Worm (Caenorhabditis elegans) whole organism, L1 larva: ENCODE data around the gene spc-2.

Experiments
- C04F5.9 ChIP-seq: sonication (generic microtip); optimal IDR thresholded peaks from 2 replicates; lab custom pipeline; 2016; ENCODE audit warnings: missing genetic modification characterization, missing compliant biosample characterization
- C16A3.4 ChIP-seq: fragments of 150-350 bp; optimal IDR thresholded peaks from 2 replicates; lab custom pipeline; 2014; ENCODE audit warnings: missing biosample characterization, missing genetic modification characterization
- C34B4.2 ChIP-seq: sonication (generic microtip); optimal IDR thresholded peaks from 2 replicates; lab custom pipeline; 2017; ENCODE audit warnings: mild to moderate bottlenecking, missing genetic modification characterization, missing compliant biosample characterization
- Y116A8C.19 ChIP-seq: sonication (generic microtip); optimal IDR thresholded peaks from 2 replicates; lab custom pipeline; 2016; ENCODE audit warnings: missing compliant biosample characterization, missing genetic modification characterization, borderline replicate concordance
- aha-1 ChIP-seq: fragments of 150-350 bp; optimal IDR thresholded peaks from 2 replicates; lab custom pipeline; 2014; ENCODE audit warnings: missing biosample characterization, missing genetic modification characterization
- alr-1 ChIP-seq: fragments of 200-800 bp; sonication (Bioruptor generic); optimal IDR thresholded peaks from 2 replicates; lab custom pipeline; 2018; ENCODE audit warnings: borderline replicate concordance, mild to moderate bottlenecking, missing genetic modification characterization, missing compliant biosample characterization
- aly-2 ChIP-seq: fragments of 150-350 bp; optimal IDR thresholded peaks from 2 replicates; lab custom pipeline; 2014; ENCODE audit warnings: missing biosample characterization, missing genetic modification characterization
- ama-1 ChIP-seq: fragments of 150-350 bp; optimal IDR thresholded peaks from 2 replicates; lab custom pipeline; 2014
- blmp-1 ChIP-seq: fragments of 150-350 bp; optimal IDR thresholded peaks from 2 replicates; lab custom pipeline; 2014; ENCODE audit warnings: missing biosample characterization, missing genetic modification characterization
- ceh-88 ChIP-seq: fragments of 200-800 bp; sonication (Bioruptor generic); IDR thresholded peaks from 2 replicates; pipeline ENCODE4 v1.3.6; 2022; ENCODE audit warnings: missing genetic modification characterization, missing compliant biosample characterization
- ceh-90 ChIP-seq: sonication (generic microtip); optimal IDR thresholded peaks from 2 replicates; lab custom pipeline; 2016; ENCODE audit warnings: missing genetic modification characterization, missing compliant biosample characterization
- ces-1 ChIP-seq: fragments of 150-350 bp; optimal IDR thresholded peaks from 2 replicates; lab custom pipeline; 2014; ENCODE audit warnings: missing biosample characterization, missing genetic modification reagents, missing genetic modification characterization
- dpl-1 ChIP-seq, 3 experiments: fragments of 150-350 bp in 2 of 3; sonication (generic microtip) in 1 of 3; optimal IDR thresholded peaks; 2 replicates each; lab custom pipeline; 2014 to 2017; ENCODE audit warnings: missing biosample characterization in 3 of 3, missing genetic modification characterization in 3 of 3, missing genetic modification reagents in 3 of 3
- dsc-1 ChIP-seq: sonication (generic microtip); optimal IDR thresholded peaks from 2 replicates; lab custom pipeline; 2016; ENCODE audit warnings: mild to moderate bottlenecking, missing genetic modification characterization, missing compliant biosample characterization
- efl-1 ChIP-seq, 4 experiments: fragments of 150-350 bp; optimal IDR thresholded peaks in 3 of 4; peaks in 1 of 4; 1 replicate in 1 of 4; 2 replicates in 3 of 4; lab custom pipeline; 2014; ENCODE audit warnings: missing biosample characterization in 2 of 4, missing genetic modification characterization in 2 of 4, missing genetic modification reagents in 2 of 4
- efl-3 ChIP-seq: fragments of 200-800 bp; sonication (Bioruptor generic); optimal IDR thresholded peaks from 2 replicates; lab custom pipeline; 2018; ENCODE audit warnings: mild to moderate bottlenecking, missing genetic modification characterization, missing compliant biosample characterization
- egl-13 ChIP-seq: sonication (generic microtip); optimal IDR thresholded peaks from 2 replicates; lab custom pipeline; 2016; ENCODE audit warnings: missing genotype, missing genetic modification reagents, missing genetic modification characterization, missing compliant biosample characterization
- elt-2 ChIP-seq: sonication (generic microtip); optimal IDR thresholded peaks from 2 replicates; lab custom pipeline; 2016; ENCODE audit warnings: missing genetic modification characterization, mild to moderate bottlenecking, inconsistent platforms, missing compliant biosample characterization, missing genetic modification reagents
- ets-5 ChIP-seq: fragments of 200-800 bp; sonication (Bioruptor generic); IDR thresholded peaks from 2 replicates; pipeline ENCODE4 v1.3.6; 2022; ENCODE audit warnings: missing genetic modification characterization, missing compliant biosample characterization
- fkh-10 ChIP-seq: sonication (generic microtip); optimal IDR thresholded peaks from 2 replicates; lab custom pipeline; 2017; ENCODE audit warnings: missing biosample characterization, missing genetic modification reagents, missing genetic modification characterization
- fkh-8 ChIP-seq: sonication (generic microtip); optimal IDR thresholded peaks from 2 replicates; lab custom pipeline; 2016; ENCODE audit warnings: mild to moderate bottlenecking, missing genetic modification characterization, missing compliant biosample characterization
- irx-1 ChIP-seq: sonication (generic microtip); optimal IDR thresholded peaks from 2 replicates; lab custom pipeline; 2016; ENCODE audit warnings: missing genetic modification characterization, missing compliant biosample characterization
- lin-13 ChIP-seq: fragments of 150-350 bp; optimal IDR thresholded peaks from 2 replicates; lab custom pipeline; 2014; ENCODE audit warnings: missing biosample characterization, missing genetic modification reagents, missing genetic modification characterization
- lin-14 ChIP-seq: fragments of 200-800 bp; sonication (Bioruptor generic); optimal IDR thresholded peaks from 2 replicates; lab custom pipeline; 2018; ENCODE audit warnings: mild to moderate bottlenecking, missing genetic modification characterization, moderate library complexity, missing compliant biosample characterization
- lin-15B ChIP-seq: fragments of 150-350 bp; sonication (generic microtip); optimal IDR thresholded peaks from 3 replicates; lab custom pipeline; 2014; ENCODE audit warnings: missing biosample characterization, missing genetic modification characterization
- lin-39 ChIP-seq: fragments of 150-350 bp; optimal IDR thresholded peaks from 2 replicates; lab custom pipeline; 2014; ENCODE audit warnings: missing biosample characterization, missing genetic modification reagents, missing genetic modification characterization
- lir-3 ChIP-seq: sonication (generic microtip); optimal IDR thresholded peaks from 2 replicates; lab custom pipeline; 2016; ENCODE audit warnings: mild to moderate bottlenecking, missing genetic modification characterization, moderate library complexity, missing compliant biosample characterization; ENCODE audit not compliant: poor library complexity
- mef-2 ChIP-seq: fragments of 150-350 bp; optimal IDR thresholded peaks from 2 replicates; lab custom pipeline; 2014; ENCODE audit warnings: missing biosample characterization, missing genetic modification characterization
- nhr-11 ChIP-seq: fragments of 150-350 bp; optimal IDR thresholded peaks from 2 replicates; lab custom pipeline; 2014; ENCODE audit warnings: missing biosample characterization, missing genetic modification characterization
- nhr-20 ChIP-seq: sonication (generic microtip); optimal IDR thresholded peaks from 2 replicates; lab custom pipeline; 2016; ENCODE audit warnings: mild to moderate bottlenecking, missing genetic modification characterization, missing compliant biosample characterization
- nhr-237 ChIP-seq: fragments of 150-350 bp; optimal IDR thresholded peaks from 2 replicates; lab custom pipeline; 2014; ENCODE audit warnings: missing biosample characterization, missing genetic modification characterization
- nhr-47 ChIP-seq: sonication (generic microtip); optimal IDR thresholded peaks from 2 replicates; lab custom pipeline; 2016; ENCODE audit warnings: mild to moderate bottlenecking, missing genetic modification characterization, moderate library complexity, missing compliant biosample characterization
- nhr-71 ChIP-seq: sonication (generic microtip); optimal IDR thresholded peaks from 2 replicates; lab custom pipeline; 2016; ENCODE audit warnings: mild to moderate bottlenecking, missing genetic modification characterization, moderate library complexity, missing compliant biosample characterization
- nhr-77 ChIP-seq: fragments of 150-350 bp; optimal IDR thresholded peaks from 2 replicates; lab custom pipeline; 2014; ENCODE audit warnings: missing biosample characterization, missing genetic modification characterization
- pax-3 ChIP-seq: fragments of 200-800 bp; sonication (Bioruptor generic); optimal IDR thresholded peaks from 2 replicates; lab custom pipeline; 2018; ENCODE audit warnings: mild to moderate bottlenecking, missing genetic modification characterization, moderate library complexity, missing compliant biosample characterization
- pqm-1 ChIP-seq: sonication (generic microtip); optimal IDR thresholded peaks from 3 replicates; lab custom pipeline; 2017; ENCODE audit warnings: missing biosample characterization, missing genetic modification characterization
- rnt-1 ChIP-seq: sonication (generic microtip); optimal IDR thresholded peaks from 2 replicates; lab custom pipeline; 2016; ENCODE audit warnings: mild to moderate bottlenecking, missing genetic modification characterization, moderate library complexity, missing compliant biosample characterization
- snu-23 ChIP-seq: sonication (generic microtip); optimal IDR thresholded peaks from 2 replicates; lab custom pipeline; 2016; ENCODE audit warnings: missing genetic modification characterization, missing compliant biosample characterization
- sox-4 ChIP-seq: sonication (generic microtip); optimal IDR thresholded peaks from 2 replicates; lab custom pipeline; 2016; ENCODE audit warnings: missing genetic modification characterization, missing compliant biosample characterization
- sptf-1 ChIP-seq: fragments of 150-350 bp; optimal IDR thresholded peaks from 2 replicates; lab custom pipeline; 2014; ENCODE audit warnings: missing biosample characterization, missing genetic modification characterization
- tlp-1 ChIP-seq: fragments of 150-350 bp; optimal IDR thresholded peaks from 2 replicates; lab custom pipeline; 2014; ENCODE audit warnings: missing biosample characterization, missing genetic modification characterization
- unc-130 ChIP-seq: fragments of 150-350 bp; optimal IDR thresholded peaks from 2 replicates; lab custom pipeline; 2017; ENCODE audit warnings: missing biosample characterization, missing genetic modification characterization, inconsistent platforms
- unc-86 ChIP-seq: sonication (generic microtip); optimal IDR thresholded peaks from 2 replicates; lab custom pipeline; 2016; ENCODE audit warnings: missing genetic modification characterization, missing compliant biosample characterization
- xbp-1 ChIP-seq: sonication (generic microtip); optimal IDR thresholded peaks from 2 replicates; lab custom pipeline; 2016; ENCODE audit warnings: missing genetic modification characterization, missing compliant biosample characterization
- zag-1 ChIP-seq: fragments of 150-350 bp; optimal IDR thresholded peaks from 2 replicates; lab custom pipeline; 2014; ENCODE audit warnings: missing biosample characterization, missing genetic modification characterization
- zip-4 ChIP-seq: fragments of 200-800 bp; sonication (Bioruptor generic); optimal IDR thresholded peaks from 2 replicates; lab custom pipeline; 2018; ENCODE audit warnings: mild to moderate bottlenecking, missing genetic modification characterization, moderate library complexity, missing compliant biosample characterization
- ztf-11 ChIP-seq, 2 experiments: sonication (generic microtip); optimal IDR thresholded peaks; 2 replicates each; lab custom pipeline; 2016 to 2017; ENCODE audit warnings: missing genetic modification characterization in 2 of 2, missing biosample characterization in 1 of 2, missing compliant biosample characterization in 1 of 2
- ztf-4 ChIP-seq: fragments of 150-350 bp; optimal IDR thresholded peaks from 2 replicates; lab custom pipeline; 2014; ENCODE audit warnings: missing biosample characterization, missing genetic modification characterization

The spc-2 gene

ce11 chrIII:8137777-8138176 lies 43.9 kb upstream of the spc-2 start, which contains the start of gene hsp-12.2:
TSS of gene hsp-12.2 (plus strand) at chrIII:8138077.
- TF ChIP-seq elt-2 (tag; lab: Kevin White, UChicago) (no peak), aly-2 (no peak), efl-1 (optimal IDR thresholded peaks at IDR 0.05; lab: Kevin White, UChicago) (no peak), efl-1 (GFP tag; optimal IDR thresholded peaks at IDR 0.05 in 1 of 2; lab: Kevin White, UChicago) (peak in 1 of 2 experiments; percentile 68)

ce11 chrIII:8142217-8142616 lies 39.5 kb upstream of the spc-2 start:
- TF ChIP-seq unc-86 = no peak
- no peak for TF ChIP-seq lin-39 (tag; lab: Kevin White, UChicago)
- TF ChIP-seq C04F5.9 (tag; lab: Kevin White, UChicago) = no peak
- no peak for TF ChIP-seq irx-1
- TF ChIP-seq dsc-1 (tag; lab: Kevin White, UChicago) = no peak
- TF ChIP-seq C34B4.2 (tag; lab: Kevin White, UChicago) = no peak
- no peak for TF ChIP-seq egl-13 (tag; lab: Kevin White, UChicago)
- no peak for TF ChIP-seq pax-3 (tag; lab: Kevin White, UChicago)
- TF ChIP-seq Y116A8C.19 (tag; lab: Kevin White, UChicago) = no peak
- no peak for TF ChIP-seq alr-1 (tag; lab: Kevin White, UChicago)
- TF ChIP-seq zip-4 (GFP tag; lab: Kevin White, UChicago) = no peak
- TF ChIP-seq ces-1 (GFP tag; lab: Kevin White, UChicago) = no peak
- no peak for TF ChIP-seq rnt-1

ce11 chrIII:8144574-8145065 lies 37.1 kb upstream of the spc-2 start, which contains the start of the genes C14B9.8 and mrpl-18:
TSS of gene C14B9.8 (minus strand) at chrIII:8144629.
TSS of gene mrpl-18 (plus strand) at chrIII:8145015.
- TF ChIP-seq fkh-8 (tag; lab: Kevin White, UChicago) (peak; percentile 73), lir-3 (tag; lab: Kevin White, UChicago) (peak; percentile 95), alr-1 (tag; lab: Kevin White, UChicago) (no peak), sox-4 (tag; lab: Kevin White, UChicago) (peak; percentile 78), dpl-1 (GFP tag; optimal IDR thresholded peaks at IDR 0.05; lab: Kevin White, UChicago) (peak; percentile 54 to 71 (median 69)), ceh-90 (tag; lab: Kevin White, UChicago) (peak; percentile 93), nhr-237 (tag; lab: Kevin White, UChicago) (no peak), ztf-4 (tag; lab: Kevin White, UChicago) (no peak), elt-2 (tag; lab: Kevin White, UChicago) (peak; percentile 47), xbp-1 (peak; percentile 80), zag-1 (tag; lab: Kevin White, UChicago) (no peak), C16A3.4 (tag; lab: Kevin White, UChicago) (peak; percentile 29), efl-3 (GFP tag; lab: Kevin White, UChicago) (no peak), lin-15B (tag; lab: Kevin White, UChicago) (peak; percentile 48), nhr-77 (no peak), lin-13 (GFP tag; lab: Kevin White, UChicago) (peak; percentile 50), blmp-1 (tag; lab: Kevin White, UChicago) (no peak), ets-5 (GFP tag; lab: Robert Waterston, UW) (no peak), snu-23 (GFP tag; lab: Kevin White, UChicago) (peak; percentile 73), sptf-1 (tag; lab: Kevin White, UChicago) (no peak), nhr-47 (tag; lab: Kevin White, UChicago) (peak; percentile 88), Y116A8C.19 (tag; lab: Kevin White, UChicago) (peak; percentile 63), egl-13 (tag; lab: Kevin White, UChicago) (peak; percentile 81), nhr-11 (tag; lab: Kevin White, UChicago) (no peak), nhr-71 (tag; lab: Kevin White, UChicago) (peak; percentile 87), pqm-1 (tag; lab: Kevin White, UChicago) (no peak), ama-1 (no peak), aly-2 (peak; percentile 22), tlp-1 (tag; lab: Kevin White, UChicago) (no peak), nhr-20 (tag; lab: Kevin White, UChicago) (peak; percentile 67), mef-2 (tag; lab: Kevin White, UChicago) (no peak), lin-14 (GFP tag; lab: Kevin White, UChicago) (peak; percentile 62), ztf-11 (tag; optimal IDR thresholded peaks at IDR 0.05; lab: Kevin White, UChicago) (peak in 1 of 2 experiments; percentile 89), unc-130 (tag; lab: Kevin White, UChicago) (no peak), fkh-10 (GFP tag; lab: Kevin White, UChicago) (no peak), ceh-88 (GFP tag; lab: Robert Waterston, UW) (peak; percentile 18; the same call in 1 of the 2 replicates), aha-1 (tag; lab: Kevin White, UChicago) (no peak), lin-39 (tag; lab: Kevin White, UChicago) (peak; percentile 54), efl-1 (optimal IDR thresholded peaks at IDR 0.05; lab: Kevin White, UChicago) (peak; percentile 69 to 73), efl-1 (GFP tag; optimal IDR thresholded peaks at IDR 0.05 in 1 of 2; lab: Kevin White, UChicago) (peak; percentile 66 to 97)
